Worm (Caenorhabditis elegans): ENCODE results near the gene C17C3.11.

DNA sequence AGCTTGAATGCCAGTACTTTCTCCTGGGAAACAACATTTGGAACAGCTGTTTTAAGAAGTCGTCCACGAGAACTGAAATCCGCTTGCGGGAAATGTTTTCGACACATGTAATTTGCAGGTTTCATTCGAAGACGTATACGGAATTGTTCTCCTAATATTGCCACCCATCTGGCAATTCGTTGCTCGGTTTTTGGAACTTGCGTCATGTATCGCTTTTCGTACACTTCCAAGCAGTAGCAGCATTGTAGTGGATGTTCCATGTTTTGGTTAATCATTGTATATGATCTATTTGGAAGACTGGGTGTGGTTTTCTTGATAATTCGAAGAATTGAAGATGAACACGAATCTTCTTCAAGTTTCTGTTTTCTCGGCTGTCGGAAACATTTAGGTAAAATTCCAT is 50.2 kb downstream of the C17C3.11 start:
- TF ChIP-seq skn-1 (tag; optimal IDR thresholded peaks at IDR 0.05) (no peak), elt-2 (tag; optimal IDR thresholded peaks at IDR 0.05) (no peak), pha-4 (tag; optimal IDR thresholded peaks at IDR 0.05) (no peak)
